Worm (Caenorhabditis elegans) whole organism, L1 larva: ENCODE data around the gene lido-1.

Experiments
- aly-2 ChIP-seq: fragments of 150-350 bp; optimal IDR thresholded peaks from 2 replicates; lab custom pipeline; 2014; ENCODE audit warnings: missing biosample characterization, missing genetic modification characterization
- ama-1 ChIP-seq: fragments of 150-350 bp; optimal IDR thresholded peaks from 2 replicates; lab custom pipeline; 2014
- blmp-1 ChIP-seq: fragments of 150-350 bp; optimal IDR thresholded peaks from 2 replicates; lab custom pipeline; 2014; ENCODE audit warnings: missing biosample characterization, missing genetic modification characterization
- ceh-8 ChIP-seq: fragments of 200-800 bp; sonication (Bioruptor generic); optimal IDR thresholded peaks from 2 replicates; lab custom pipeline; 2018; ENCODE audit warnings: mild to moderate bottlenecking, missing genetic modification characterization, moderate library complexity, missing compliant biosample characterization
- dsc-1 ChIP-seq: sonication (generic microtip); optimal IDR thresholded peaks from 2 replicates; lab custom pipeline; 2016; ENCODE audit warnings: mild to moderate bottlenecking, missing genetic modification characterization, missing compliant biosample characterization
- efl-1 ChIP-seq, 4 experiments: fragments of 150-350 bp; optimal IDR thresholded peaks in 3 of 4; peaks in 1 of 4; 1 replicate in 1 of 4; 2 replicates in 3 of 4; lab custom pipeline; 2014; ENCODE audit warnings: missing biosample characterization in 2 of 4, missing genetic modification characterization in 2 of 4, missing genetic modification reagents in 2 of 4
- efl-3 ChIP-seq: fragments of 200-800 bp; sonication (Bioruptor generic); optimal IDR thresholded peaks from 2 replicates; lab custom pipeline; 2018; ENCODE audit warnings: mild to moderate bottlenecking, missing genetic modification characterization, missing compliant biosample characterization
- elt-3 ChIP-seq, 6 experiments: fragments of 150-350 bp in 1 of 6; sonication (generic microtip); optimal IDR thresholded peaks; 2 replicates each; lab custom pipeline; 2017 to 2018; ENCODE audit warnings: missing biosample characterization in 6 of 6, missing genetic modification characterization in 6 of 6, inconsistent platforms in 1 of 6
- ets-5 ChIP-seq: fragments of 200-800 bp; sonication (Bioruptor generic); IDR thresholded peaks from 2 replicates; pipeline ENCODE4 v1.3.6; 2022; ENCODE audit warnings: missing genetic modification characterization, missing compliant biosample characterization
- fkh-10 ChIP-seq: sonication (generic microtip); optimal IDR thresholded peaks from 2 replicates; lab custom pipeline; 2017; ENCODE audit warnings: missing biosample characterization, missing genetic modification reagents, missing genetic modification characterization
- fkh-4 ChIP-seq: sonication (generic microtip); optimal IDR thresholded peaks from 2 replicates; lab custom pipeline; 2016; ENCODE audit warnings: missing compliant biosample characterization, missing genetic modification characterization, borderline replicate concordance
- fkh-8 ChIP-seq: sonication (generic microtip); optimal IDR thresholded peaks from 2 replicates; lab custom pipeline; 2016; ENCODE audit warnings: mild to moderate bottlenecking, missing genetic modification characterization, missing compliant biosample characterization
- grh-1 ChIP-seq: fragments of 200-800 bp; sonication (Bioruptor generic); IDR thresholded peaks from 2 replicates; pipeline ENCODE4 v1.3.6; 2022; ENCODE audit warnings: missing genetic modification reagents, missing genetic modification characterization, missing compliant biosample characterization
- lin-14 ChIP-seq: fragments of 200-800 bp; sonication (Bioruptor generic); optimal IDR thresholded peaks from 2 replicates; lab custom pipeline; 2018; ENCODE audit warnings: mild to moderate bottlenecking, missing genetic modification characterization, moderate library complexity, missing compliant biosample characterization
- lin-35 ChIP-seq, 2 experiments: fragments of 150-350 bp; optimal IDR thresholded peaks; 2 replicates each; lab custom pipeline; 2014; ENCODE audit warnings: missing biosample characterization in 2 of 2, missing genetic modification characterization in 2 of 2, missing genetic modification reagents in 2 of 2
- lsy-2 ChIP-seq, 2 experiments: fragments of 150-350 bp; optimal IDR thresholded peaks; 2 replicates each; lab custom pipeline; 2014; ENCODE audit warnings: missing biosample characterization in 2 of 2, missing genetic modification characterization in 2 of 2
- mdl-1 ChIP-seq, 2 experiments: fragments of 150-350 bp; optimal IDR thresholded peaks; 2 replicates each; lab custom pipeline; 2014 to 2017; ENCODE audit warnings: missing biosample characterization in 2 of 2, missing genetic modification characterization in 2 of 2, inconsistent platforms in 1 of 2
- mep-1 ChIP-seq: fragments of 150-350 bp; optimal IDR thresholded peaks from 2 replicates; lab custom pipeline; 2014; ENCODE audit warnings: missing biosample characterization, missing genetic modification characterization
- nhr-11 ChIP-seq: fragments of 150-350 bp; optimal IDR thresholded peaks from 2 replicates; lab custom pipeline; 2014; ENCODE audit warnings: missing biosample characterization, missing genetic modification characterization
- nhr-12 ChIP-seq: sonication (generic microtip); optimal IDR thresholded peaks from 2 replicates; lab custom pipeline; 2017; ENCODE audit warnings: missing biosample characterization, missing genetic modification characterization
- nhr-19 ChIP-seq: fragments of 200-800 bp; sonication (Bioruptor generic); conservative IDR thresholded peaks from 2 replicates; pipeline ENCODE4 v1.3.6; 2022; ENCODE audit warnings: missing genetic modification characterization, missing compliant biosample characterization
- nhr-20 ChIP-seq: sonication (generic microtip); optimal IDR thresholded peaks from 2 replicates; lab custom pipeline; 2016; ENCODE audit warnings: mild to moderate bottlenecking, missing genetic modification characterization, missing compliant biosample characterization
- nhr-237 ChIP-seq: fragments of 150-350 bp; optimal IDR thresholded peaks from 2 replicates; lab custom pipeline; 2014; ENCODE audit warnings: missing biosample characterization, missing genetic modification characterization
- nhr-28 ChIP-seq: fragments of 150-350 bp; optimal IDR thresholded peaks from 2 replicates; lab custom pipeline; 2014; ENCODE audit warnings: missing biosample characterization, missing genetic modification characterization
- nhr-71 ChIP-seq: sonication (generic microtip); optimal IDR thresholded peaks from 2 replicates; lab custom pipeline; 2016; ENCODE audit warnings: mild to moderate bottlenecking, missing genetic modification characterization, moderate library complexity, missing compliant biosample characterization
- nhr-84 ChIP-seq: sonication (generic microtip); optimal IDR thresholded peaks from 2 replicates; lab custom pipeline; 2017; ENCODE audit warnings: missing biosample characterization, missing genetic modification characterization
- nhr-85 ChIP-seq: sonication (generic microtip); peaks from one replicate; lab custom pipeline; 2016; ENCODE audit warnings: missing genetic modification characterization, inconsistent platforms, missing compliant biosample characterization
- pag-3 ChIP-seq: sonication (generic microtip); optimal IDR thresholded peaks from 2 replicates; lab custom pipeline; 2017; ENCODE audit warnings: missing genetic modification characterization, mild to moderate bottlenecking, missing compliant biosample characterization, antibody characterized with exemption, borderline replicate concordance; ENCODE audit not compliant: insufficient read depth
- rnt-1 ChIP-seq: sonication (generic microtip); optimal IDR thresholded peaks from 2 replicates; lab custom pipeline; 2016; ENCODE audit warnings: mild to moderate bottlenecking, missing genetic modification characterization, moderate library complexity, missing compliant biosample characterization
- skn-1 ChIP-seq: fragments of 150-350 bp; optimal IDR thresholded peaks from 2 replicates; lab custom pipeline; 2014; ENCODE audit warnings: missing biosample characterization, missing genetic modification characterization
- snu-23 ChIP-seq: sonication (generic microtip); optimal IDR thresholded peaks from 2 replicates; lab custom pipeline; 2016; ENCODE audit warnings: missing genetic modification characterization, missing compliant biosample characterization
- unc-130 ChIP-seq: fragments of 150-350 bp; optimal IDR thresholded peaks from 2 replicates; lab custom pipeline; 2017; ENCODE audit warnings: missing biosample characterization, missing genetic modification characterization, inconsistent platforms
- vab-15 ChIP-seq: sonication (generic microtip); optimal IDR thresholded peaks from 2 replicates; lab custom pipeline; 2017; ENCODE audit warnings: missing genotype, mild to moderate bottlenecking, missing genetic modification characterization, missing compliant biosample characterization
- ztf-11 ChIP-seq, 2 experiments: sonication (generic microtip); optimal IDR thresholded peaks; 2 replicates each; lab custom pipeline; 2016 to 2017; ENCODE audit warnings: missing genetic modification characterization in 2 of 2, missing biosample characterization in 1 of 2, missing compliant biosample characterization in 1 of 2
- ztf-4 ChIP-seq: fragments of 150-350 bp; optimal IDR thresholded peaks from 2 replicates; lab custom pipeline; 2014; ENCODE audit warnings: missing biosample characterization, missing genetic modification characterization

Gene lido-1

ce11 chrX:17062165-17062564 lies 34.2 kb downstream of the lido-1 start (continued):
- TF ChIP-seq ceh-8 = no peak
- TF ChIP-seq snu-23 = peak; percentile 46
- TF ChIP-seq nhr-28 (tag; lab: Kevin White, UChicago) = no peak
- TF ChIP-seq nhr-11 = no peak
- TF ChIP-seq lin-14 (GFP tag; lab: Kevin White, UChicago) = peak; percentile 70
- TF ChIP-seq vab-15 (tag; lab: Kevin White, UChicago) = peak; percentile 30
- peak; percentile 30; the same call in 1 of the 2 replicates for TF ChIP-seq nhr-19
- TF ChIP-seq efl-3 = no peak
- TF ChIP-seq fkh-8 (tag; lab: Kevin White, UChicago) = no peak
- no peak for TF ChIP-seq nhr-84 (tag; lab: Kevin White, UChicago)
- TF ChIP-seq fkh-10 = no peak
- no peak for TF ChIP-seq nhr-237 (tag; lab: Kevin White, UChicago)

DNA sequence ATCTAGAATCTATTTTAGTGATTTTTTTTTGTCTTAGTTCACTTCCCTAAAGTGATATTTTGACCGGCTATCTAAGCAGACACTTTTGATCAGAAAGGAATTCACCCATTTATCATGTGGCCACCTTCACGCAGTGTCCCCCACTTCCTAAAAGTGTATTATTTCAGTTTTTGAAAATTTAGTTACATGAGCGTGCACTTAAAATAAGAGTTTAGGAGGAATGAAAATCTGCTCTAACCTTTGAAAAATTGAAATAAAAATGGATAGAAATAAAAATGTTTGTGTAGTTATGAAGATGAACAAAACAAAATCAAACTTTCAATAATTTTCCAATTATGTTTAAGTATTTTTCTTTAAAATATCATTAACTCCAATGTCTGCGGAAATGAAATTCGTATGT lies 36.6 kb downstream of the lido-1 start:
- TF ChIP-seq ama-1 (lab: Kevin White, UChicago) (no peak), efl-1 (optimal IDR thresholded peaks at IDR 0.05; lab: Kevin White, UChicago) (no peak), efl-1 (GFP tag; optimal IDR thresholded peaks at IDR 0.05 in 1 of 2; lab: Kevin White, UChicago) (peak in 1 of 2 experiments; percentile 91)

DNA sequence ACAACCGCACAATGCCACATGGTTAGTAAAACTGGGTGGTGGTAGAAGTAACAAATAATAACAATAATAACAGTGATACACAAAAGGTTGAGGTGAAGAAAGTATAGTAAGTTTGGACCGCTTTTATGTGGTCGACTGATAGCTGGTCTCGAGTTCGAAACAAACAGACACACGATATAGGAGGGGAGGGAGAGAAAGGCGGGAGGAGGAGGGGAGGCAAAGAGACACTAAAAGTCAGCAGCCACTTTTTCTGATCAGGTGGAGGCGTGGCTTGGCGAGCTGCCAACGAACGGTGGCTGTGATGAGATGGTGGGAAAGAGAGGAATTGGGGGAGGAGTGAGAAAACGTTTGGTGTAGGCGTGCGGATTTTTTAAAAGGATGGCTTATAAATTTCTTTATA lies 38.0 kb downstream of the lido-1 start:
- TF ChIP-seq elt-3 (tag; optimal IDR thresholded peaks at IDR 0.05; lab: Kevin White, UChicago) (peak in 1 of 6 experiments; percentile 6), ztf-4 (tag; lab: Kevin White, UChicago) (no peak), ama-1 (lab: Kevin White, UChicago) (peak; percentile 16), unc-130 (tag; lab: Kevin White, UChicago) (peak; percentile 38), skn-1 (no peak), snu-23 (peak; percentile 19), aly-2 (tag; lab: Kevin White, UChicago) (no peak), lin-35 (GFP tag; optimal IDR thresholded peaks at IDR 0.05; lab: Kevin White, UChicago) (peak in 1 of 2 experiments; percentile 48), rnt-1 (tag; lab: Kevin White, UChicago) (peak; percentile 33), lsy-2 (tag; optimal IDR thresholded peaks at IDR 0.05; lab: Kevin White, UChicago) (peak in 1 of 2 experiments; percentile 20), mdl-1 (tag; optimal IDR thresholded peaks at IDR 0.05; lab: Kevin White, UChicago) (peak in 1 of 2 experiments; percentile 55), fkh-4 (tag; lab: Kevin White, UChicago) (no peak), vab-15 (tag; lab: Kevin White, UChicago) (no peak), nhr-19 (peak; percentile 28), nhr-20 (tag; lab: Kevin White, UChicago) (peak; percentile 33), nhr-71 (peak; percentile 46), nhr-12 (no peak), ztf-11 (tag; optimal IDR thresholded peaks at IDR 0.05; lab: Kevin White, UChicago) (no peak), lin-14 (GFP tag; lab: Kevin White, UChicago) (peak; percentile 58), ets-5 (GFP tag; lab: Robert Waterston, UW) (no peak), blmp-1 (tag; lab: Kevin White, UChicago) (peak; percentile 19), pag-3 (tag; lab: Kevin White, UChicago) (no peak), nhr-85 (tag; lab: Kevin White, UChicago) (peak; percentile 71), dsc-1 (tag; lab: Kevin White, UChicago) (peak; percentile 6), mep-1 (tag; lab: Kevin White, UChicago) (no peak), grh-1 (no peak)
- TF ChIP-seq, all 84 proteins: peak for 15
